Fruit fly (Drosophila melanogaster): Measurements from ENCODE around the gene ATP6AP2.

ATP6AP2 gene

DNA sequence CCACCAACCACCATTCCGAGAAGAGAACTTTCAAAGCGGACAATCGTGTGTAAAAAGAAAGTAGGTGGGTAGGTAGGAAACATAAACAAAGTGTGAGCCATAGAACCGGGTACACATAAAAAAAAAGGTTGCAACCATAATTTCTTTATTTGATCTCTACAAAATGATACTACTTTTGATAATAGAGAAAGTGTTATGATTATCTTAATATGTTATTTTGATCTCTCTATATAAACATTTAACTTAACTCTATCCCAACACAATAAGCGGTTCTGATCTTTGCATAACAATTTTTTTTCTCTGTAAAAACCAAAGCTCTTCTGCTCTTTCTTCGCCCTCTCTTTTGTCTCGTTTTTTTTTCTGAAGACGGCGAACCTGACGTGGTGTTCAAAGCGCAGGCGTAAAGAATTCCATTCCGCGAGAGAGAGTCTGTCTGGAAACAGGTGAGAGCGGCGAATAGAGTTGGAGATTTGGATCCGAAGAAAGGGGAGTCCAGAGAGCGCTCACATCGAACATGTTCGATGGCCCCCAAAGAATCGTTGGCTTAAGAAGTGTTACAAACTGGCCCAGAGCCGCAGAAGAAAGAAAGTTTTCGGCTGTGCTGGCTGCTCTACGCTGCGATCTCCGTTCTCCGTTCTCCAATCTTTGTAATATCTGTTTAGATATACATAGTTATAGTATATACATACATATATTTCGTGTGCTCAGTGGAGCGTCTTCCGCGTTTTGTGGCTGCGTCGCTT is 13.4 kb upstream of the ATP6AP2 start (continued):
- no peak for TF ChIP-seq B-H1 (GFP tag; IDR thresholded peaks at IDR 0.05)
- no peak for TF ChIP-seq CG9797 (GFP tag; optimal IDR thresholded peaks at IDR 0.05)
- no peak for TF ChIP-seq fru (optimal IDR thresholded peaks at IDR 0.05)
- TF ChIP-seq CG11247 (GFP tag; IDR thresholded peaks at IDR 0.05), result no peak
- no peak for TF ChIP-seq CG1832 (GFP tag; optimal IDR thresholded peaks at IDR 0.05)
- TF ChIP-seq H15 (GFP tag; IDR thresholded peaks at IDR 0.05), result no peak
- no peak for TF ChIP-seq CG18011 (GFP tag; optimal IDR thresholded peaks at IDR 0.05)
- peak; percentile 71 for TF ChIP-seq CG2202 (tag; optimal IDR thresholded peaks at IDR 0.05)
- TF ChIP-seq pita (GFP tag; optimal IDR thresholded peaks at IDR 0.05), result no peak
- no peak for TF ChIP-seq bowl (GFP tag; IDR thresholded peaks at IDR 0.05)
- TF ChIP-seq CG14860 (GFP tag; IDR thresholded peaks at IDR 0.05; ENCODE audit: partially characterized antibody), result no peak
- TF ChIP-seq Ptx1 (GFP tag; IDR thresholded peaks at IDR 0.05), result peak; percentile 46
- TF ChIP-seq CG6254 (GFP tag; optimal IDR thresholded peaks at IDR 0.05), result peak; percentile 78
- TF ChIP-seq CG13296 (GFP tag; optimal IDR thresholded peaks at IDR 0.05), result no peak
- TF ChIP-seq Trl (optimal IDR thresholded peaks at IDR 0.05), result peak; percentile 22 to 64
- peak; percentile 43 for TF ChIP-seq Trl (GFP tag; optimal IDR thresholded peaks at IDR 0.05)
- no peak for TF ChIP-seq CG7928 (GFP tag; optimal IDR thresholded peaks at IDR 0.05)
- TF ChIP-seq gro (GFP tag; optimal IDR thresholded peaks at IDR 0.05), result no peak
- peak; percentile 36 for TF ChIP-seq NfI (GFP tag; optimal IDR thresholded peaks at IDR 0.05)
- 0 out of 2 replicates have a peak, but pooled peaks have one; percentile 8 for TF ChIP-seq danr (GFP tag; IDR thresholded peaks at IDR 0.05)
- TF ChIP-seq CG7987 (GFP tag; optimal IDR thresholded peaks at IDR 0.05), result no peak
- TF ChIP-seq D19B (GFP tag; optimal IDR thresholded peaks at IDR 0.05), result no peak
- no peak for TF ChIP-seq CG3281 (GFP tag; optimal IDR thresholded peaks at IDR 0.05)
- peak; percentile 48 for TF ChIP-seq Hmx (GFP tag; optimal IDR thresholded peaks at IDR 0.05)
- TF ChIP-seq nom (GFP tag; optimal IDR thresholded peaks at IDR 0.05), result peak; percentile 61
- no peak for TF ChIP-seq Mad (GFP tag; optimal IDR thresholded peaks at IDR 0.05)
- TF ChIP-seq CG4404 (GFP tag; IDR thresholded peaks at IDR 0.05), result no peak
- TF ChIP-seq Hand (GFP tag; optimal IDR thresholded peaks at IDR 0.05), result no peak
- peak; percentile 72 for TF ChIP-seq CG2875 (GFP tag; optimal IDR thresholded peaks at IDR 0.05)
- TF ChIP-seq sim (GFP tag; IDR thresholded peaks at IDR 0.05), result no peak
- TF ChIP-seq Dad (GFP tag; optimal IDR thresholded peaks at IDR 0.05), result peak; percentile 31
- no peak for TF ChIP-seq unc-4 (GFP tag; IDR thresholded peaks at IDR 0.05; ENCODE audit: partially characterized antibody)
- peak; percentile 31; the same call in 1 of the 2 replicates for TF ChIP-seq CG7372 (GFP tag; IDR thresholded peaks at IDR 0.05)
- 0 out of 4 replicates have a peak, but pooled peaks have one; percentile 4 for TF ChIP-seq Gug (GFP tag; IDR thresholded peaks at IDR 0.05)
- no peak for TF ChIP-seq gt (GFP tag; IDR thresholded peaks at IDR 0.05)
- no peak for TF ChIP-seq Nf-YC (tag; optimal IDR thresholded peaks at IDR 0.05)
- no peak for TF ChIP-seq pb (GFP tag; optimal IDR thresholded peaks at IDR 0.05)
- peak; percentile 80 for TF ChIP-seq CG14710 (tag; optimal IDR thresholded peaks at IDR 0.05)
- TF ChIP-seq vnd (GFP tag; IDR thresholded peaks at IDR 0.05; ENCODE audit: partially characterized antibody), result no peak
- no peak for TF ChIP-seq GATAe (GFP tag; conservative IDR thresholded peaks at IDR 0.05)
- peak; percentile 18 for TF ChIP-seq CG18599 (GFP tag; optimal IDR thresholded peaks at IDR 0.05)
- TF ChIP-seq Poxn (GFP tag; IDR thresholded peaks at IDR 0.05), result no peak
- TF ChIP-seq Meics (GFP tag; optimal IDR thresholded peaks at IDR 0.05), result peak; percentile 34
- TF ChIP-seq sd (tag; optimal IDR thresholded peaks at IDR 0.05), result no peak
- peak; percentile 80 for TF ChIP-seq CG33557 (GFP tag; optimal IDR thresholded peaks at IDR 0.05)
- TF ChIP-seq CG10959 (GFP tag; IDR thresholded peaks at IDR 0.05), result no peak
- TF ChIP-seq Neu2 (GFP tag; optimal IDR thresholded peaks at IDR 0.05; ENCODE audit: borderline replicate concordance), result no peak
- no peak for TF ChIP-seq CG12942 (GFP tag; optimal IDR thresholded peaks at IDR 0.05)
- TF ChIP-seq CG16813 (GFP tag; IDR thresholded peaks at IDR 0.05; ENCODE audit: partially characterized antibody), result no peak
- TF ChIP-seq CG14667 (GFP tag; IDR thresholded peaks at IDR 0.05), result no peak
